Fruit fly (Drosophila melanogaster) whole organism, embryonic: ENCODE data around the gene RpS17.

Experiments
- CG10267 ChIP-seq: fragments of 200-800 bp; sonication (Bioruptor generic); optimal IDR thresholded peaks from 2 replicates; lab custom pipeline; 2018; ENCODE audit warnings: missing biosample characterization, mild to moderate bottlenecking, missing genetic modification characterization, moderate library complexity
- CG10979 ChIP-seq: fragments of 200-800 bp; sonication (Bioruptor generic); optimal IDR thresholded peaks from 2 replicates; lab custom pipeline; 2018; ENCODE audit warnings: missing biosample characterization, mild to moderate bottlenecking, missing genetic modification characterization, moderate library complexity
- CG13296 ChIP-seq: fragments of 200-800 bp; sonication (Bioruptor generic); optimal IDR thresholded peaks from 3 replicates; lab custom pipeline; 2018; ENCODE audit warnings: missing biosample characterization, mild to moderate bottlenecking, missing genetic modification characterization
- CG14050 ChIP-seq: fragments of 200-800 bp; sonication (Bioruptor generic); IDR thresholded peaks from 3 replicates; pipeline ENCODE4 v1.3.6; 2022; ENCODE audit warnings: missing biosample characterization, missing genetic modification characterization
- CG14710 ChIP-seq: fragments of 200-800 bp; sonication (Bioruptor generic); optimal IDR thresholded peaks from 3 replicates; lab custom pipeline; 2019; ENCODE audit warnings: missing biosample characterization, mild to moderate bottlenecking, missing genetic modification characterization, moderate library complexity
- CG1529 ChIP-seq: fragments of 200-800 bp; sonication (Bioruptor generic); optimal IDR thresholded peaks from 3 replicates; lab custom pipeline; 2018; ENCODE audit warnings: missing biosample characterization, missing genetic modification characterization
- CG17186 ChIP-seq: fragments of 200-800 bp; sonication (Bioruptor generic); optimal IDR thresholded peaks from 3 replicates; lab custom pipeline; 2017; ENCODE audit warnings: missing biosample characterization, missing genetic modification reagents, missing genetic modification characterization
- CG18619 ChIP-seq: fragments of 200-800 bp; sonication (Bioruptor generic); optimal IDR thresholded peaks from 3 replicates; lab custom pipeline; 2017; ENCODE audit warnings: missing biosample characterization, mild to moderate bottlenecking, missing genetic modification characterization
- CG34422 ChIP-seq: fragments of 200-800 bp; sonication (Bioruptor generic); IDR thresholded peaks from 3 replicates; pipeline ENCODE4 v1.3.6; 2022; ENCODE audit warnings: missing biosample characterization, missing genetic modification characterization
- CG42726 ChIP-seq: fragments of 200-800 bp; sonication (Bioruptor generic); IDR thresholded peaks from 2 replicates; pipeline ENCODE4 v1.3.6; 2022; ENCODE audit warnings: missing biosample characterization, missing genetic modification characterization; ENCODE audit not compliant: partially characterized antibody
- CG4404 ChIP-seq: fragments of 200-800 bp; sonication (Bioruptor generic); IDR thresholded peaks from 2 replicates; pipeline ENCODE4 v1.3.6; 2022; ENCODE audit warnings: missing biosample characterization, missing genetic modification characterization
- CG6654 ChIP-seq: fragments of 200-800 bp; sonication (Bioruptor generic); optimal IDR thresholded peaks from 2 replicates; lab custom pipeline; 2017; ENCODE audit warnings: missing biosample characterization, mild to moderate bottlenecking, missing genetic modification characterization
- CG8281 ChIP-seq: fragments of 200-800 bp; sonication (Bioruptor generic); optimal IDR thresholded peaks from 2 replicates; lab custom pipeline; 2018; ENCODE audit warnings: missing biosample characterization, mild to moderate bottlenecking, missing genetic modification characterization, moderate library complexity
- CG8478 ChIP-seq: fragments of >200 bp; optimal IDR thresholded peaks from 2 replicates; lab custom pipeline; 2018
- CG9817 ChIP-seq: fragments of 200-800 bp; sonication (Bioruptor generic); optimal IDR thresholded peaks from 2 replicates; lab custom pipeline; 2018; ENCODE audit warnings: missing biosample characterization, mild to moderate bottlenecking, missing genetic modification characterization, moderate library complexity
- CG9876 ChIP-seq: fragments of 200-800 bp; sonication (Bioruptor generic); optimal IDR thresholded peaks from 2 replicates; lab custom pipeline; 2016; ENCODE audit warnings: missing biosample characterization, missing genetic modification characterization
- CHES-1-like ChIP-seq: fragments of 200-800 bp; sonication (Bioruptor generic); optimal IDR thresholded peaks from 2 replicates; lab custom pipeline; 2016; ENCODE audit warnings: missing biosample characterization, missing genetic modification characterization
- Doc3 ChIP-seq: fragments of 200-800 bp; sonication (Bioruptor generic); IDR thresholded peaks from 3 replicates; pipeline ENCODE4 v1.3.6; 2022; ENCODE audit warnings: missing biosample characterization, missing genetic modification characterization; ENCODE audit not compliant: partially characterized antibody
- Dp ChIP-seq: fragments of 200-800 bp; sonication (Bioruptor generic); optimal IDR thresholded peaks from 2 replicates; lab custom pipeline; 2018; ENCODE audit warnings: missing biosample characterization, mild to moderate bottlenecking, missing genetic modification characterization, moderate library complexity
- E2f1 ChIP-seq: fragments of 200-800 bp; sonication (Bioruptor generic); IDR thresholded peaks from 2 replicates; pipeline ENCODE4 v1.3.6; 2022; ENCODE audit warnings: missing biosample characterization, missing genetic modification characterization
- Fer2 ChIP-seq: fragments of 200-800 bp; sonication (Bioruptor generic); optimal IDR thresholded peaks from 2 replicates; lab custom pipeline; 2018; ENCODE audit warnings: missing biosample characterization, mild to moderate bottlenecking, missing genetic modification characterization, moderate library complexity
- H2.0 ChIP-seq: fragments of 200-800 bp; sonication (Bioruptor generic); IDR thresholded peaks from 2 replicates; pipeline ENCODE4 v1.3.6; 2022; ENCODE audit warnings: missing biosample characterization, missing genetic modification characterization
- Hr3 ChIP-seq: fragments of 200-800 bp; sonication (Bioruptor generic); optimal IDR thresholded peaks from 3 replicates; lab custom pipeline; 2016; ENCODE audit warnings: missing biosample characterization, missing genetic modification characterization
- Hsf ChIP-seq: fragments of 200-800 bp; sonication (Bioruptor generic); optimal IDR thresholded peaks from 3 replicates; lab custom pipeline; 2016; ENCODE audit warnings: missing biosample characterization, missing genetic modification characterization
- Oaz ChIP-seq: fragments of 200-800 bp; sonication (Bioruptor generic); IDR thresholded peaks from 2 replicates; pipeline ENCODE4 v1.3.6; 2022; ENCODE audit warnings: missing biosample characterization, missing genetic modification characterization
- Opbp ChIP-seq: fragments of 200-800 bp; sonication (Bioruptor generic); IDR thresholded peaks from 3 replicates; pipeline ENCODE4 v1.3.6; 2022; ENCODE audit warnings: missing biosample characterization, missing genetic modification characterization; ENCODE audit not compliant: partially characterized antibody
- Pdp1 ChIP-seq, 2 experiments: fragments of 200-800 bp; sonication (Bioruptor generic); optimal IDR thresholded peaks; 3 replicates each; lab custom pipeline; 2016; ENCODE audit warnings: missing biosample characterization in 2 of 2, missing genetic modification characterization in 2 of 2, mild to moderate bottlenecking in 1 of 2, moderate library complexity in 1 of 2
- Tbp ChIP-seq: fragments of >200 bp; optimal IDR thresholded peaks from 2 replicates; lab custom pipeline; 2018; ENCODE audit warnings: missing biosample characterization, missing genetic modification characterization
- Vsx1 ChIP-seq: fragments of 200-800 bp; sonication (Bioruptor generic); optimal IDR thresholded peaks from 2 replicates; lab custom pipeline; 2017; ENCODE audit warnings: missing biosample characterization, mild to moderate bottlenecking, missing genetic modification characterization, missing genetic modification reagents
- abd-A ChIP-seq: fragments of 200-800 bp; sonication (Bioruptor generic); optimal IDR thresholded peaks from 3 replicates; lab custom pipeline; 2019; ENCODE audit warnings: missing biosample characterization, mild to moderate bottlenecking, missing genetic modification characterization, moderate library complexity
- crol ChIP-seq: fragments of 200-800 bp; sonication (Bioruptor generic); IDR thresholded peaks from 2 replicates; pipeline ENCODE4 v1.3.6; 2022; ENCODE audit warnings: missing biosample characterization, missing genetic modification characterization
- dmrt11E ChIP-seq: fragments of 200-800 bp; sonication (Bioruptor generic); optimal IDR thresholded peaks from 3 replicates; lab custom pipeline; 2018; ENCODE audit warnings: missing biosample characterization, mild to moderate bottlenecking, missing genetic modification characterization, moderate library complexity
- dpn ChIP-seq, 2 experiments: fragments of 200-800 bp; sonication (Bioruptor generic); optimal IDR thresholded peaks; 3 replicates each; lab custom pipeline; 2016; ENCODE audit warnings: missing biosample characterization in 2 of 2, missing genetic modification characterization in 2 of 2
- esg ChIP-seq: fragments of 200-800 bp; sonication (Bioruptor generic); conservative IDR thresholded peaks from 2 replicates; pipeline ENCODE4 v1.3.6; 2022; ENCODE audit warnings: missing biosample characterization, missing genetic modification characterization
- ewg ChIP-seq: fragments of 200-800 bp; sonication (Bioruptor generic); optimal IDR thresholded peaks from 3 replicates; lab custom pipeline; 2017; ENCODE audit warnings: mild to moderate bottlenecking, missing biosample characterization, missing genetic modification reagents, missing genetic modification characterization
- exex ChIP-seq: fragments of 200-800 bp; sonication (Bioruptor generic); optimal IDR thresholded peaks from 4 replicates; lab custom pipeline; 2018; ENCODE audit warnings: missing biosample characterization, mild to moderate bottlenecking, missing genetic modification characterization, moderate library complexity
- fd102C ChIP-seq: fragments of 200-800 bp; sonication (Bioruptor generic); optimal IDR thresholded peaks from 2 replicates; lab custom pipeline; 2018; ENCODE audit warnings: missing biosample characterization, mild to moderate bottlenecking, missing genetic modification characterization, moderate library complexity
- mld ChIP-seq: fragments of 200-800 bp; sonication (Bioruptor generic); IDR thresholded peaks from 3 replicates; pipeline ENCODE4 v1.3.6; 2022; ENCODE audit warnings: missing biosample characterization, missing genetic modification characterization; ENCODE audit not compliant: partially characterized antibody
- nau ChIP-seq: fragments of 200-800 bp; sonication (Bioruptor generic); optimal IDR thresholded peaks from 3 replicates; lab custom pipeline; 2017; ENCODE audit warnings: missing biosample characterization, mild to moderate bottlenecking, missing genetic modification characterization, missing genetic modification reagents
- p53 ChIP-seq: fragments of 200-800 bp; sonication (Bioruptor generic); optimal IDR thresholded peaks from 2 replicates; lab custom pipeline; 2016; ENCODE audit warnings: missing biosample characterization, missing genetic modification characterization
- pb ChIP-seq: fragments of 200-800 bp; sonication (Bioruptor generic); optimal IDR thresholded peaks from 3 replicates; lab custom pipeline; 2016; ENCODE audit warnings: missing biosample characterization, missing genetic modification characterization
- pho ChIP-seq: fragments of 200-800 bp; sonication (Bioruptor generic); optimal IDR thresholded peaks from 2 replicates; lab custom pipeline; 2016; ENCODE audit warnings: missing biosample characterization, missing genetic modification characterization
- ro ChIP-seq: fragments of 200-800 bp; sonication (Bioruptor generic); IDR thresholded peaks from 2 replicates; pipeline ENCODE4 v1.3.6; 2022; ENCODE audit warnings: missing biosample characterization, missing genetic modification characterization
- sd ChIP-seq: fragments of 200-800 bp; sonication (Bioruptor generic); optimal IDR thresholded peaks from 3 replicates; lab custom pipeline; 2018; ENCODE audit warnings: missing biosample characterization, mild to moderate bottlenecking, missing genetic modification characterization, moderate library complexity
- sens-2 ChIP-seq: fragments of 200-800 bp; sonication (Bioruptor generic); IDR thresholded peaks from 2 replicates; pipeline ENCODE4 v1.3.6; 2022; ENCODE audit warnings: missing biosample characterization, missing genetic modification characterization
- sna ChIP-seq: fragments of 200-800 bp; sonication (Bioruptor generic); IDR thresholded peaks from 2 replicates; pipeline ENCODE4 v1.3.6; 2022; ENCODE audit warnings: missing biosample characterization, missing genetic modification characterization; ENCODE audit not compliant: partially characterized antibody
- tna ChIP-seq: fragments of 200-800 bp; sonication (Bioruptor generic); IDR thresholded peaks from 2 replicates; pipeline ENCODE4 v1.3.6; 2022; ENCODE audit warnings: missing biosample characterization, missing genetic modification characterization; ENCODE audit not compliant: partially characterized antibody
- usp ChIP-seq: fragments of >200 bp; optimal IDR thresholded peaks from 2 replicates; lab custom pipeline; 2017; ENCODE audit warnings: missing biosample characterization, missing genetic modification characterization
- z ChIP-seq: fragments of 200-800 bp; sonication (Bioruptor generic); IDR thresholded peaks from 3 replicates; pipeline ENCODE4 v1.3.6; 2022; ENCODE audit warnings: missing biosample characterization, missing genetic modification characterization

Gene RpS17

DNA sequence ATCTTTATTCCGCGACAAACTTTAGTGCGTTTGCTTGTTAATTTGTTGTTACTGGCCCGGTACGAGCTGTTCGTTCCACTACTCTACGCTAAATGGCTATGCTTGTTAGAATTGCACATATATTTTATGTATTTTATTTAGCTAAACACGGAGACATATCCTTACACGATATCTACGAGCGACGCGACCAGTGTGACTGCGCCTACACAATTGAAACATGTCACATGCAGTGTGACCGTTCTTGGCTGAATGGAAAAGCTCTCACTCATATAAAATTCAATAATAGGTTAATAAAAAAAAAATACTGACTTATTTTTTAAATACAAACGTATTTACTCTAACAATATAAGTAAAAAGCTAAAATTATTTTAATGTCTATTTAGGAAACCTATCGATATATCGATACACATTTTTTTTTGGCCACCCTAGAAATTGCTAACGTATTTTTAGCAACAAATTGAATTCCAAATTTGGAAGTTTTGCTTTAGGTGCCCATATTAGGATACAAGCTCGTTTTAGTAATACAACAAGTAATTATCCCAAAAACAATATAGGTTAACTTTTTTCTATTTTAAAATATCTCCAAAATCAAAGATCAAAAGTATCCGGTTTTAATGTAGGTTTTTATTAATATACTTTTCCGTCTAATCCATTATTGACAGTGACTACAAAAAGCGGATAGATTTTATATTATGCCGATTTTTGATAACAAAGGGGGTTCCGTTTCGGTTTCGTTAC is 30.4 kb downstream of the RpS17 start, which contains the start of gene CG4080 (continued):
- TF ChIP-seq CG10979 (tag; lab: Kevin White, UChicago) (no peak), crol (GFP tag; lab: Robert Waterston, UW) (no peak), CG8478 (no peak), z (GFP tag; lab: Robert Waterston, UW) (no peak), pho (GFP tag; lab: Kevin White, UChicago) (no peak), fd102C (GFP tag; lab: Kevin White, UChicago) (no peak), sd (peak; percentile 51), CG34422 (no peak; the same call in 2 of the 3 replicates), dmrt11E (tag; lab: Kevin White, UChicago) (peak; percentile 43), CG17186 (no peak), Opbp (peak; percentile 65; the same call in 1 of the 3 replicates), CG9817 (tag; lab: Kevin White, UChicago) (no peak), Pdp1 (GFP tag; optimal IDR thresholded peaks at IDR 0.05; lab: Kevin White, UChicago) (peak in 1 of 2 experiments; percentile 22), CHES-1-like (GFP tag; lab: Kevin White, UChicago) (no peak), Vsx1 (peak; percentile 44), pb (no peak), CG18619 (GFP tag; lab: Kevin White, UChicago) (no peak), sens-2 (GFP tag; lab: Robert Waterston, UW) (no peak), dpn (GFP tag; optimal IDR thresholded peaks at IDR 0.05; lab: Kevin White, UChicago) (no peak), usp (GFP tag; lab: Kevin White, UChicago) (no peak), CG9876 (no peak), CG14710 (tag; lab: Kevin White, UChicago) (peak; percentile 80), tna (GFP tag; lab: Robert Waterston, UW) (peak; percentile 55), Fer2 (tag; lab: Kevin White, UChicago) (no peak), CG4404 (GFP tag; lab: Robert Waterston, UW) (no peak), CG1529 (GFP tag; lab: Kevin White, UChicago) (no peak), CG10267 (peak; percentile 70), Oaz (GFP tag; lab: Robert Waterston, UW) (no peak), p53 (no peak), Hr3 (peak; percentile 19), Dp (peak; percentile 34), CG13296 (GFP tag; lab: Kevin White, UChicago) (no peak), CG6654 (GFP tag; lab: Kevin White, UChicago) (no peak), esg (GFP tag; lab: Robert Waterston, UW) (no peak), CG14050 (GFP tag; lab: Robert Waterston, UW) (no peak), Doc3 (GFP tag; lab: Robert Waterston, UW) (peak; percentile 84), mld (GFP tag; lab: Robert Waterston, UW) (0 out of 3 replicates have a peak, but pooled peaks have one; percentile 33), nau (GFP tag; lab: Kevin White, UChicago) (no peak), exex (tag; lab: Kevin White, UChicago) (peak; percentile 1), Tbp (GFP tag; lab: Kevin White, UChicago) (no peak), Hsf (GFP tag; lab: Kevin White, UChicago) (peak; percentile 28), ro (GFP tag; lab: Robert Waterston, UW) (no peak), abd-A (peak; percentile 3), ewg (GFP tag; lab: Kevin White, UChicago) (peak; percentile 3), CG8281 (no peak), E2f1 (GFP tag; lab: Robert Waterston, UW) (peak; percentile 25; the same call in 1 of the 2 replicates), CG42726 (GFP tag; lab: Robert Waterston, UW) (no peak), H2.0 (GFP tag; lab: Robert Waterston, UW) (no peak), sna (GFP tag; lab: Robert Waterston, UW) (peak; percentile 78)
